Worm (Caenorhabditis elegans) whole organism, mixed stage, embryonic: ENCODE results near the gene ced-5.

ENCODE experiments used
- elt-1 ChIP-seq: sonication (generic microtip); optimal IDR thresholded peaks from 2 replicates; lab custom pipeline; 2017; ENCODE audit warnings: missing genetic modification characterization, mild to moderate bottlenecking, missing compliant biosample characterization, antibody characterized with exemption, moderate library complexity, borderline replicate concordance; ENCODE audit not compliant: insufficient read depth
- lin-13 ChIP-seq: fragments of 150-350 bp; optimal IDR thresholded peaks from 2 replicates; lab custom pipeline; 2014; ENCODE audit warnings: missing biosample characterization, missing genetic modification characterization
- nhr-237 ChIP-seq: fragments of 150-350 bp; optimal IDR thresholded peaks from 2 replicates; lab custom pipeline; 2014; ENCODE audit warnings: missing biosample characterization, missing genetic modification characterization
- nhr-28 ChIP-seq: fragments of 150-350 bp; optimal IDR thresholded peaks from 2 replicates; lab custom pipeline; 2014; ENCODE audit warnings: missing biosample characterization, missing genetic modification characterization
- unc-62 ChIP-seq: fragments of 150-350 bp; optimal IDR thresholded peaks from 2 replicates; lab custom pipeline; 2014; ENCODE audit warnings: missing biosample characterization, missing genetic modification reagents, missing genetic modification characterization

DNA sequence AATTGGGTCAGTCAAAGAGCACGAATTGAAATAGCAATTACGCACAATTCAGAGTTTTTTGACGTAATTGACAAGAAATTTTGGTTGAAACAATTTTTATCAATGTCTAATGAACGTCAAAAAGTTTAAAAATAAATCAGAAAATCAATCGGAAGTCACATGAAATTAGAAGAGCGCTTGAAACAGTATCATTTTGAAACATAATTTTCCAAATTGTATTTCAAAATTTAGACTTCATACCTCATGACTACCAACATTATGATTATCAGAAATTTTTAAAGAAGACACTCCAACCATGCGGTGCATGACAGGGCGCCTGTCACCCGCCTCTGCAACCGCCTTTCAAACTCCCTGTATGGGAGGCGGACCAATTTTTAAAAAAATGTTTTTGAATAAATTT lies 29.4 kb downstream of the ced-5 start:
- TF ChIP-seq lin-13 (tag; lab: Kevin White, UChicago), result no peak
- no peak for TF ChIP-seq nhr-28 (tag; lab: Kevin White, UChicago)
- no peak for TF ChIP-seq unc-62 (GFP tag; lab: Kevin White, UChicago)
- no peak for TF ChIP-seq elt-1 (tag; lab: Kevin White, UChicago)
- TF ChIP-seq nhr-237 (tag; lab: Kevin White, UChicago), result no peak
